Fruit fly (Drosophila melanogaster) whole organism: ENCODE results near the gene CG31468.

Source experiments
- CG8478 ChIP-seq: fragments of >200 bp; optimal IDR thresholded peaks from 2 replicates; lab custom pipeline; 2018; ENCODE audit warnings: inconsistent platforms
- Dll ChIP-seq: fragments of >200 bp; optimal IDR thresholded peaks from 2 replicates; lab custom pipeline; 2017
- EcR ChIP-seq, 2 experiments: fragments of >200 bp; optimal IDR thresholded peaks; 2 replicates each; lab custom pipeline; 2017; ENCODE audit warnings: missing biosample characterization in 2 of 2, missing genetic modification characterization in 2 of 2, missing genetic modification reagents in 2 of 2
- pan ChIP-seq: fragments of >200 bp; optimal IDR thresholded peaks from 2 replicates; lab custom pipeline; 2017
- psq ChIP-seq: fragments of >200 bp; optimal IDR thresholded peaks from 2 replicates; lab custom pipeline; 2017
- usp ChIP-seq: fragments of >200 bp; optimal IDR thresholded peaks from 2 replicates; lab custom pipeline; 2017; ENCODE audit warnings: missing biosample characterization, missing genetic modification characterization, mixed read lengths

CG31468 gene

dm6 chr3R:23721525-23721924, 21.4 kb upstream of the CG31468 start, which contains the start of gene CG10232:
CG10232 (minus strand) TSS chr3R:23721625.
- no peak for TF ChIP-seq psq (lab: Kevin White, UChicago)
- TF ChIP-seq EcR (GFP tag; optimal IDR thresholded peaks at IDR 0.05; lab: Kevin White, UChicago), result no peak
- TF ChIP-seq usp (GFP tag; lab: Kevin White, UChicago), result no peak

- no peak for TF ChIP-seq usp (GFP tag; lab: Kevin White, UChicago)
- no peak for TF ChIP-seq EcR (GFP tag; optimal IDR thresholded peaks at IDR 0.05; lab: Kevin White, UChicago)
- no peak for TF ChIP-seq CG8478 (lab: Kevin White, UChicago)
- no peak for TF ChIP-seq psq (lab: Kevin White, UChicago)
These were observed 18.3 kb upstream of the CG31468 start, which contains the start of gene nau for dm6 chr3R:23718297-23718941. nau (minus strand) TSS chr3R:23718357.

- TF ChIP-seq pan (lab: Kevin White, UChicago), result no peak
- TF ChIP-seq EcR (GFP tag; optimal IDR thresholded peaks at IDR 0.05; lab: Kevin White, UChicago), result no peak
These were observed 14.7 kb upstream of the CG31468 start for dm6 chr3R:23714852-23715251.

- TF ChIP-seq pan (lab: Kevin White, UChicago) (no peak), psq (lab: Kevin White, UChicago) (no peak), EcR (GFP tag; optimal IDR thresholded peaks at IDR 0.05; lab: Kevin White, UChicago) (no peak), CG8478 (lab: Kevin White, UChicago) (no peak), usp (GFP tag; lab: Kevin White, UChicago) (no peak), Dll (no peak)
These were observed 13.7 kb upstream of the CG31468 start for dm6 chr3R:23713901-23714300.

- no peak for TF ChIP-seq usp (GFP tag; lab: Kevin White, UChicago)
- no peak for TF ChIP-seq psq (lab: Kevin White, UChicago)
- no peak for TF ChIP-seq CG8478 (lab: Kevin White, UChicago)
- no peak for TF ChIP-seq pan (lab: Kevin White, UChicago)
- TF ChIP-seq Dll, result no peak
- no peak for TF ChIP-seq EcR (GFP tag; optimal IDR thresholded peaks at IDR 0.05; lab: Kevin White, UChicago)
These were observed 11.0 kb upstream of the CG31468 start, which contains the start of gene CG10300 for dm6 chr3R:23711195-23711594. CG10300 (plus strand) TSS chr3R:23711527.

dm6 chr3R:23709508-23710208, 9.5 kb upstream of the CG31468 start, which contains the start of gene CG10301:
CG10301 (plus strand) TSS chr3R:23710158.
- TF ChIP-seq EcR (GFP tag; optimal IDR thresholded peaks at IDR 0.05; lab: Kevin White, UChicago) (no peak), pan (lab: Kevin White, UChicago) (no peak), Dll (no peak), psq (lab: Kevin White, UChicago) (no peak), usp (GFP tag; lab: Kevin White, UChicago) (no peak), CG8478 (lab: Kevin White, UChicago) (no peak)

- TF ChIP-seq usp (GFP tag; lab: Kevin White, UChicago), result no peak
- TF ChIP-seq pan (lab: Kevin White, UChicago), result no peak
- TF ChIP-seq CG8478 (lab: Kevin White, UChicago), result no peak
- no peak for TF ChIP-seq EcR (GFP tag; optimal IDR thresholded peaks at IDR 0.05; lab: Kevin White, UChicago)
- TF ChIP-seq Dll, result no peak
- no peak for TF ChIP-seq psq (lab: Kevin White, UChicago)
These were observed 4.4 kb upstream of the CG31468 start, which contains the start of gene Gba1b for dm6 chr3R:23704383-23705033. Gba1b (plus strand) TSS chr3R:23704804.

- TF ChIP-seq CG8478 (lab: Kevin White, UChicago), result no peak
- no peak for TF ChIP-seq usp (GFP tag; lab: Kevin White, UChicago)
- no peak for TF ChIP-seq pan (lab: Kevin White, UChicago)
- TF ChIP-seq Dll, result no peak
- TF ChIP-seq EcR (GFP tag; optimal IDR thresholded peaks at IDR 0.05; lab: Kevin White, UChicago), result no peak
- no peak for TF ChIP-seq psq (lab: Kevin White, UChicago)
These were observed 2.3 kb upstream of the CG31468 start, which contains the start of gene Qsox4 for dm6 chr3R:23702461-23702860. Qsox4 (plus strand) TSS chr3R:23702761.

dm6 chr3R:23698835-23699234, 1.3 kb downstream of the CG31468 start, which contains the start of gene prt:
prt (minus strand) TSS chr3R:23699027.
- TF ChIP-seq EcR (GFP tag; optimal IDR thresholded peaks at IDR 0.05; lab: Kevin White, UChicago), result no peak
- TF ChIP-seq pan (lab: Kevin White, UChicago), result no peak
- no peak for TF ChIP-seq usp (GFP tag; lab: Kevin White, UChicago)
- no peak for TF ChIP-seq Dll
- no peak for TF ChIP-seq CG8478 (lab: Kevin White, UChicago)
- TF ChIP-seq psq (lab: Kevin White, UChicago), result no peak

- TF ChIP-seq pan (lab: Kevin White, UChicago) (no peak), usp (GFP tag; lab: Kevin White, UChicago) (no peak), CG8478 (lab: Kevin White, UChicago) (no peak), EcR (GFP tag; optimal IDR thresholded peaks at IDR 0.05; lab: Kevin White, UChicago) (no peak), Dll (no peak), psq (lab: Kevin White, UChicago) (no peak)
These were observed 4.0 kb downstream of the CG31468 start, which contains the start of gene CG10252 for dm6 chr3R:23696145-23696544. CG10252 (minus strand) TSS chr3R:23696245.

- TF ChIP-seq pan (lab: Kevin White, UChicago) (no peak), Dll (no peak), usp (GFP tag; lab: Kevin White, UChicago) (no peak), EcR (GFP tag; optimal IDR thresholded peaks at IDR 0.05; lab: Kevin White, UChicago) (no peak), psq (lab: Kevin White, UChicago) (no peak), CG8478 (lab: Kevin White, UChicago) (no peak)
These were observed 5.5 kb downstream of the CG31468 start, which contains the start of gene CG10254 for dm6 chr3R:23694579-23695033. CG10254 (minus strand) TSS chr3R:23694983.
